Worm (Caenorhabditis elegans) whole organism, midembryonic: ENCODE data around the gene F16H6.3.

Experiments
- flt-1 ChIP-seq: fragments of 200-800 bp; sonication (Bioruptor generic); IDR thresholded peaks from 2 replicates; pipeline ENCODE4 v1.3.6; 2022; ENCODE audit warnings: missing genetic modification characterization, missing compliant biosample characterization
- tab-1 ChIP-seq: fragments of 200-800 bp; sonication (Bioruptor generic); IDR thresholded peaks from 2 replicates; pipeline ENCODE4 v1.3.6; 2022; ENCODE audit warnings: missing genetic modification characterization, missing compliant biosample characterization

DNA sequence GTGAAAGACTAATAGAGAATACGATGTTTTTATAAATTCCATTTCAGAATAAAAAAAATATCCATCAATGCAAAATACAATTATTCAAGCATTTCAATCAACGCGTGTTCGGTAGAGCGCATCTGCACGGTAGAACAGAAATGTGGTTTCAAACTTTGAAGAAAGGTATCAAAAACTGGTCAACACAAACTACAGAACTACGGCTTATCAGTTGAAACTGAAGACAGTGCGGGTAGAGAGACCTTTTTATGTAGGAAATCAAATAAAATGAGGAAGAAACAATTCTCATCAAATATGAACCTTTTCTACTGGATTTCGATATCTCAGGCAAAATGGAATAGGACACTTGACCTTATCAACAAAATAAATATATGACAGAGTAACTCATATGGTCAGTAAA, 49.3 kb downstream of the F16H6.3 start:
- no peak for TF ChIP-seq flt-1
- TF ChIP-seq tab-1 (GFP tag; lab: Robert Waterston, UW) = no peak
